Fruit fly (Drosophila melanogaster) whole organism, embryonic: ENCODE data around the gene CG11000.

Experiments
- ERR ChIP-seq: fragments of 200-800 bp; sonication (Bioruptor generic); optimal IDR thresholded peaks from 2 replicates; lab custom pipeline; 2016; ENCODE audit warnings: missing biosample characterization, missing genetic modification characterization
- Opbp ChIP-seq: fragments of 200-800 bp; sonication (Bioruptor generic); IDR thresholded peaks from 3 replicates; pipeline ENCODE4 v1.3.6; 2022; ENCODE audit warnings: missing biosample characterization, missing genetic modification characterization; ENCODE audit not compliant: partially characterized antibody
- jumu ChIP-seq: fragments of 200-800 bp; sonication (Bioruptor generic); optimal IDR thresholded peaks from 3 replicates; lab custom pipeline; 2016; ENCODE audit warnings: missing biosample characterization, missing genetic modification characterization
- nerfin-1 ChIP-seq: fragments of 200-800 bp; sonication (Bioruptor generic); optimal IDR thresholded peaks from 3 replicates; lab custom pipeline; 2019; ENCODE audit warnings: missing biosample characterization, mild to moderate bottlenecking, missing genetic modification characterization, moderate library complexity
- trh ChIP-seq: fragments of 200-800 bp; sonication (Bioruptor generic); optimal IDR thresholded peaks from 2 replicates; lab custom pipeline; 2016; ENCODE audit warnings: missing biosample characterization, missing genetic modification characterization

DNA sequence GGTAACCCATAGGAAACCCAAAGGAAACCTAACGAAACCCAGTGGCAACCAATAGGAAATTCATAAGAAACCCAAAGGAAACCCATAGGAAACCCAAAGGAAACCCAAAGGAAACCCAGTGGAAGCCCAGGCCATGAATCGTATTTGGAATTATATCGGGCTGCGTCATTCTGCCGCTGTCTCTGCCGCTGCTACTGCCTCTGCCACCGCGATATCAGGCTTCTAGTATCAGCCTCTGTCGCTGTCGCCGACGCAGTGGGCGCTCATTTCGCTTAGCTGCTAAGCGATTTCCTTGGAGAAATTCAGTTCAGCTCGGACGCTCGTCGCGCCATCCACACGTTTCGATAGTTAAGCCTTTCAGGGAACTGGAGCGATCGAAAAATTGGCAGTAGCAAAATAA, 29.2 kb downstream of the CG11000 start, which contains the start of gene CG1208:
- TF ChIP-seq jumu, result no peak
- no peak for TF ChIP-seq Opbp (GFP tag; lab: Robert Waterston, UW)
- TF ChIP-seq trh (GFP tag; lab: Kevin White, UChicago), result no peak
- TF ChIP-seq nerfin-1 (tag; lab: Kevin White, UChicago), result no peak
- TF ChIP-seq ERR (GFP tag; lab: Kevin White, UChicago), result no peak
